ENCODE assay signal across 1 fruit fly cellular context in genomic region chr3R:8896740-8897139, dm6.
A peak's percentile ranks its signal among the peaks of the same experiment; 100 is the strongest.
TF ChIP-seq lines count a peak whose summit lies in the region.

No protein-coding gene starts in this region.

TF ChIP-seq in whole organism, embryonic, 481 proteins besides CTCF, POLR2A, EP300 and RAD21 (continued from another document and continues in another):
- peak; percentile 65 to 83 for TF ChIP-seq Hr51 (GFP tag; optimal IDR thresholded peaks at IDR 0.05; lab: Kevin White, UChicago)
- TF ChIP-seq gcm (GFP tag; optimal IDR thresholded peaks at IDR 0.05; lab: Kevin White, UChicago), result peak; percentile 56
- TF ChIP-seq CG10431 (GFP tag; optimal IDR thresholded peaks at IDR 0.05; lab: Kevin White, UChicago), result no peak
- peak; percentile 69; the same call in 1 of the 2 replicates for TF ChIP-seq Atf6 (GFP tag; IDR thresholded peaks at IDR 0.05; lab: Robert Waterston, UW)
- peak; percentile 68 for TF ChIP-seq CG12391 (tag; optimal IDR thresholded peaks at IDR 0.05; lab: Kevin White, UChicago)
- TF ChIP-seq Gsc (GFP tag; IDR thresholded peaks at IDR 0.05; lab: Robert Waterston, UW), result no peak
- peak; percentile 70 for TF ChIP-seq org-1 (GFP tag; optimal IDR thresholded peaks at IDR 0.05; lab: Kevin White, UChicago)
- TF ChIP-seq Doc2 (GFP tag; IDR thresholded peaks at IDR 0.05; lab: Robert Waterston, UW), result no peak
- TF ChIP-seq al (GFP tag; IDR thresholded peaks at IDR 0.05; lab: Robert Waterston, UW), result peak; percentile 56
- TF ChIP-seq CG14441 (GFP tag; IDR thresholded peaks at IDR 0.05; lab: Robert Waterston, UW), result peak; percentile 71
- TF ChIP-seq CkIIα-i1 (GFP tag; IDR thresholded peaks at IDR 0.05; lab: Robert Waterston, UW), result no peak
- no peak for TF ChIP-seq CG3847 (GFP tag; IDR thresholded peaks at IDR 0.05; lab: Robert Waterston, UW)
- peak; percentile 70 for TF ChIP-seq BtbVII (GFP tag; optimal IDR thresholded peaks at IDR 0.05; lab: Kevin White, UChicago)
- no peak for TF ChIP-seq tna (GFP tag; IDR thresholded peaks at IDR 0.05; lab: Robert Waterston, UW; ENCODE audit: partially characterized antibody)
- TF ChIP-seq Usf (GFP tag; optimal IDR thresholded peaks at IDR 0.05; lab: Kevin White, UChicago), result no peak
- TF ChIP-seq abd-A (tag; optimal IDR thresholded peaks at IDR 0.05; lab: Kevin White, UChicago), result no peak
- no peak for TF ChIP-seq ac (GFP tag; optimal IDR thresholded peaks at IDR 0.05; lab: Kevin White, UChicago)
- peak; percentile 72 for TF ChIP-seq CG7556 (GFP tag; optimal IDR thresholded peaks at IDR 0.05; lab: Kevin White, UChicago)
- TF ChIP-seq trh (GFP tag; optimal IDR thresholded peaks at IDR 0.05; lab: Kevin White, UChicago), result no peak
- no peak for TF ChIP-seq Hmx (GFP tag; optimal IDR thresholded peaks at IDR 0.05; lab: Kevin White, UChicago)
- peak; percentile 64 for TF ChIP-seq HLH54F (GFP tag; optimal IDR thresholded peaks at IDR 0.05; lab: Kevin White, UChicago)
- TF ChIP-seq emc (GFP tag; optimal IDR thresholded peaks at IDR 0.05; lab: Kevin White, UChicago), result peak; percentile 4
- no peak for TF ChIP-seq Trl (optimal IDR thresholded peaks at IDR 0.05; lab: Kevin White, UChicago)
- peak; percentile 77 for TF ChIP-seq Trl (GFP tag; optimal IDR thresholded peaks at IDR 0.05; lab: Kevin White, UChicago)
- TF ChIP-seq Opbp (GFP tag; IDR thresholded peaks at IDR 0.05; lab: Robert Waterston, UW; ENCODE audit: partially characterized antibody), result no peak
- peak; percentile 38 for TF ChIP-seq CG15011 (GFP tag; optimal IDR thresholded peaks at IDR 0.05; lab: Kevin White, UChicago)
- no peak for TF ChIP-seq CG4854 (GFP tag; optimal IDR thresholded peaks at IDR 0.05; lab: Kevin White, UChicago)
- TF ChIP-seq CG8359 (GFP tag; optimal IDR thresholded peaks at IDR 0.05; lab: Kevin White, UChicago; ENCODE audit: borderline replicate concordance), result no peak
- TF ChIP-seq yki (optimal IDR thresholded peaks at IDR 0.05; lab: Kevin White, UChicago), result no peak
- TF ChIP-seq stwl (tag; optimal IDR thresholded peaks at IDR 0.05; lab: Kevin White, UChicago), result no peak
- peak; percentile 69 for TF ChIP-seq fd96Cb (tag; optimal IDR thresholded peaks at IDR 0.05; lab: Kevin White, UChicago)
- TF ChIP-seq tup (GFP tag; optimal IDR thresholded peaks at IDR 0.05; lab: Kevin White, UChicago), result no peak
- peak; percentile 29 for TF ChIP-seq CG10462 (GFP tag; optimal IDR thresholded peaks at IDR 0.05; lab: Kevin White, UChicago)
- TF ChIP-seq Dref (GFP tag; IDR thresholded peaks at IDR 0.05; lab: Robert Waterston, UW), result no peak
- TF ChIP-seq ind (GFP tag; optimal IDR thresholded peaks at IDR 0.05; lab: Kevin White, UChicago), result peak; percentile 68
- no peak for TF ChIP-seq HLHmδ (GFP tag; optimal IDR thresholded peaks at IDR 0.05; lab: Kevin White, UChicago)
- TF ChIP-seq CG10147 (GFP tag; optimal IDR thresholded peaks at IDR 0.05; lab: Kevin White, UChicago), result peak; percentile 63
- TF ChIP-seq gsb-n (tag; optimal IDR thresholded peaks at IDR 0.05; lab: Kevin White, UChicago), result peak; percentile 38
- peak; percentile 49 for TF ChIP-seq CG6813 (GFP tag; optimal IDR thresholded peaks at IDR 0.05; lab: Kevin White, UChicago)
- TF ChIP-seq bsh (GFP tag; optimal IDR thresholded peaks at IDR 0.05; lab: Kevin White, UChicago), result peak; percentile 29 to 76
- TF ChIP-seq CG9876 (GFP tag; optimal IDR thresholded peaks at IDR 0.05; lab: Kevin White, UChicago), result peak; percentile 53
- no peak for TF ChIP-seq pita (GFP tag; optimal IDR thresholded peaks at IDR 0.05; lab: Kevin White, UChicago)
- TF ChIP-seq CG10654 (GFP tag; optimal IDR thresholded peaks at IDR 0.05; lab: Kevin White, UChicago), result peak; percentile 21
- no peak for TF ChIP-seq MBD-R2 (GFP tag; IDR thresholded peaks at IDR 0.05; lab: Robert Waterston, UW)
- TF ChIP-seq zf30C (GFP tag; optimal IDR thresholded peaks at IDR 0.05; lab: Kevin White, UChicago), result peak; percentile 73
- peak; percentile 74 for TF ChIP-seq Sox102F (GFP tag; optimal IDR thresholded peaks at IDR 0.05; lab: Kevin White, UChicago)
- peak; percentile 56 for TF ChIP-seq Six4 (GFP tag; optimal IDR thresholded peaks at IDR 0.05; lab: Kevin White, UChicago)
- TF ChIP-seq CG12104 (GFP tag; optimal IDR thresholded peaks at IDR 0.05; lab: Kevin White, UChicago), result peak; percentile 40
- TF ChIP-seq rib (GFP tag; IDR thresholded peaks at IDR 0.05; lab: Robert Waterston, UW), result no peak
- TF ChIP-seq seq (GFP tag; IDR thresholded peaks at IDR 0.05; lab: Robert Waterston, UW), result peak; percentile 70
- TF ChIP-seq CG16863 (GFP tag; optimal IDR thresholded peaks at IDR 0.05; lab: Kevin White, UChicago), result peak; percentile 74
- TF ChIP-seq Jarid2 (GFP tag; optimal IDR thresholded peaks at IDR 0.05; lab: Kevin White, UChicago), result peak; percentile 14
- peak; percentile 65 for TF ChIP-seq NC2β (GFP tag; optimal IDR thresholded peaks at IDR 0.05; lab: Kevin White, UChicago)
- TF ChIP-seq CG12299 (tag; optimal IDR thresholded peaks at IDR 0.05; lab: Kevin White, UChicago), result peak; percentile 29
- TF ChIP-seq ham (GFP tag; IDR thresholded peaks at IDR 0.05; lab: Robert Waterston, UW), result no peak
- TF ChIP-seq tin (GFP tag; optimal IDR thresholded peaks at IDR 0.05; lab: Kevin White, UChicago), result peak; percentile 41
- no peak for TF ChIP-seq Bgb (GFP tag; IDR thresholded peaks at IDR 0.05; lab: Robert Waterston, UW; ENCODE audit: partially characterized antibody)
- TF ChIP-seq Xrp1 (GFP tag; IDR thresholded peaks at IDR 0.05; lab: Robert Waterston, UW), result peak; percentile 63; the same call in 1 of the 2 replicates
- peak; percentile 53 for TF ChIP-seq Vsx1 (GFP tag; optimal IDR thresholded peaks at IDR 0.05; lab: Kevin White, UChicago)
- TF ChIP-seq salm (tag; optimal IDR thresholded peaks at IDR 0.05; lab: Kevin White, UChicago), result peak; percentile 59
- TF ChIP-seq D (optimal IDR thresholded peaks at IDR 0.05; lab: Kevin White, UChicago), result no peak
- TF ChIP-seq D (GFP tag; optimal IDR thresholded peaks at IDR 0.05; lab: Kevin White, UChicago), result peak; percentile 22
- peak; percentile 71 for TF ChIP-seq nmo (GFP tag; optimal IDR thresholded peaks at IDR 0.05; lab: Kevin White, UChicago)
- no peak for TF ChIP-seq schlank (tag; optimal IDR thresholded peaks at IDR 0.05; lab: Kevin White, UChicago)
- TF ChIP-seq sens-2 (GFP tag; IDR thresholded peaks at IDR 0.05; lab: Robert Waterston, UW), result 0 out of 2 replicates have a peak, but pooled peaks have one; percentile 10
- TF ChIP-seq fd102C (GFP tag; optimal IDR thresholded peaks at IDR 0.05; lab: Kevin White, UChicago), result no peak
- peak; percentile 66 for TF ChIP-seq Antp (GFP tag; optimal IDR thresholded peaks at IDR 0.05; lab: Kevin White, UChicago)
- TF ChIP-seq CG8089 (GFP tag; optimal IDR thresholded peaks at IDR 0.05; lab: Kevin White, UChicago), result peak; percentile 29
- TF ChIP-seq CG12659 (GFP tag; optimal IDR thresholded peaks at IDR 0.05; lab: Kevin White, UChicago), result peak; percentile 63
- no peak for TF ChIP-seq MTF-1 (GFP tag; optimal IDR thresholded peaks at IDR 0.05; lab: Kevin White, UChicago; ENCODE audit: borderline replicate concordance)
- TF ChIP-seq NFAT (GFP tag; IDR thresholded peaks at IDR 0.05; lab: Robert Waterston, UW), result no peak
- no peak for TF ChIP-seq CG7987 (GFP tag; optimal IDR thresholded peaks at IDR 0.05; lab: Kevin White, UChicago)
- peak; percentile 62 for TF ChIP-seq CG12236 (GFP tag; optimal IDR thresholded peaks at IDR 0.05; lab: Kevin White, UChicago)
- no peak for TF ChIP-seq CG9215 (GFP tag; IDR thresholded peaks at IDR 0.05; lab: Robert Waterston, UW)
- TF ChIP-seq Sin3A (optimal IDR thresholded peaks at IDR 0.05; lab: Kevin White, UChicago), result no peak
- TF ChIP-seq Dad (GFP tag; optimal IDR thresholded peaks at IDR 0.05; lab: Kevin White, UChicago), result peak; percentile 21
- TF ChIP-seq CG10274 (GFP tag; optimal IDR thresholded peaks at IDR 0.05; lab: Kevin White, UChicago), result peak; percentile 5
- no peak for TF ChIP-seq mld (GFP tag; IDR thresholded peaks at IDR 0.05; lab: Robert Waterston, UW; ENCODE audit: partially characterized antibody)
- no peak for TF ChIP-seq CG6791 (GFP tag; IDR thresholded peaks at IDR 0.05; lab: Robert Waterston, UW; ENCODE audit: partially characterized antibody)
- TF ChIP-seq CG42726 (GFP tag; IDR thresholded peaks at IDR 0.05; lab: Robert Waterston, UW; ENCODE audit: partially characterized antibody), result no peak
- TF ChIP-seq fru (optimal IDR thresholded peaks at IDR 0.05; lab: Kevin White, UChicago), result no peak
- no peak for TF ChIP-seq Dip2 (GFP tag; IDR thresholded peaks at IDR 0.05; lab: Robert Waterston, UW)
- peak; percentile 35 for TF ChIP-seq ewg (GFP tag; optimal IDR thresholded peaks at IDR 0.05; lab: Kevin White, UChicago)
- TF ChIP-seq CG8478 (optimal IDR thresholded peaks at IDR 0.05; lab: Kevin White, UChicago), result no peak
- TF ChIP-seq dan (GFP tag; IDR thresholded peaks at IDR 0.05; lab: Robert Waterston, UW), result no peak
- peak; percentile 50 for TF ChIP-seq CG9727 (GFP tag; optimal IDR thresholded peaks at IDR 0.05; lab: Kevin White, UChicago)
- no peak for TF ChIP-seq CG11247 (GFP tag; IDR thresholded peaks at IDR 0.05; lab: Robert Waterston, UW)
- TF ChIP-seq CG12744 (GFP tag; optimal IDR thresholded peaks at IDR 0.05; lab: Kevin White, UChicago), result peak; percentile 34
- no peak for TF ChIP-seq bigmax (GFP tag; optimal IDR thresholded peaks at IDR 0.05; lab: Kevin White, UChicago)
- TF ChIP-seq mirr (GFP tag; optimal IDR thresholded peaks at IDR 0.05; lab: Kevin White, UChicago), result peak; percentile 7
- no peak for TF ChIP-seq TFAM (GFP tag; optimal IDR thresholded peaks at IDR 0.05; lab: Kevin White, UChicago)
- peak; percentile 24 for TF ChIP-seq CG16815 (GFP tag; optimal IDR thresholded peaks at IDR 0.05; lab: Kevin White, UChicago)
- TF ChIP-seq CG4404 (GFP tag; IDR thresholded peaks at IDR 0.05; lab: Robert Waterston, UW), result no peak
- no peak for TF ChIP-seq insv (GFP tag; optimal IDR thresholded peaks at IDR 0.05; lab: Kevin White, UChicago)
- peak; percentile 52 for TF ChIP-seq Ssrp (tag; optimal IDR thresholded peaks at IDR 0.05; lab: Kevin White, UChicago)
- TF ChIP-seq lola (GFP tag; optimal IDR thresholded peaks at IDR 0.05; lab: Kevin White, UChicago), result peak in 1 of 3 experiments; percentile 59
- TF ChIP-seq repo (GFP tag; optimal IDR thresholded peaks at IDR 0.05; lab: Kevin White, UChicago), result peak; percentile 31
- peak; percentile 77 for TF ChIP-seq her (GFP tag; optimal IDR thresholded peaks at IDR 0.05; lab: Kevin White, UChicago)
- no peak for TF ChIP-seq Neu2 (GFP tag; optimal IDR thresholded peaks at IDR 0.05; lab: Kevin White, UChicago; ENCODE audit: borderline replicate concordance)
- no peak for TF ChIP-seq CG11723 (GFP tag; optimal IDR thresholded peaks at IDR 0.05; lab: Kevin White, UChicago)
- TF ChIP-seq H2.0 (GFP tag; IDR thresholded peaks at IDR 0.05; lab: Robert Waterston, UW), result peak; percentile 33; the same call in 1 of the 2 replicates
- peak; percentile 12 for TF ChIP-seq CG1647 (GFP tag; optimal IDR thresholded peaks at IDR 0.05; lab: Kevin White, UChicago)
- peak; percentile 67 for TF ChIP-seq Ptx1 (GFP tag; IDR thresholded peaks at IDR 0.05; lab: Robert Waterston, UW)
- peak; percentile 72 for TF ChIP-seq CG13624 (GFP tag; optimal IDR thresholded peaks at IDR 0.05; lab: Kevin White, UChicago)
- TF ChIP-seq trem (tag; optimal IDR thresholded peaks at IDR 0.05; lab: Kevin White, UChicago), result peak; percentile 15
- TF ChIP-seq Ada2b (GFP tag; IDR thresholded peaks at IDR 0.05; lab: Robert Waterston, UW), result peak; percentile 72
- peak; percentile 68 for TF ChIP-seq CG2712 (tag; optimal IDR thresholded peaks at IDR 0.05; lab: Kevin White, UChicago)
- TF ChIP-seq sr (GFP tag; IDR thresholded peaks at IDR 0.05; lab: Robert Waterston, UW), result no peak
- TF ChIP-seq klu (GFP tag; IDR thresholded peaks at IDR 0.05; lab: Robert Waterston, UW), result peak; percentile 35; the same call in 1 of the 2 replicates
- peak; percentile 23 for TF ChIP-seq gro (GFP tag; optimal IDR thresholded peaks at IDR 0.05; lab: Kevin White, UChicago)
- TF ChIP-seq CG12769 (tag; optimal IDR thresholded peaks at IDR 0.05; lab: Kevin White, UChicago), result peak; percentile 74
- TF ChIP-seq crol (GFP tag; IDR thresholded peaks at IDR 0.05; lab: Robert Waterston, UW), result peak; percentile 1; the same call in 1 of the 2 replicates
- TF ChIP-seq Max (GFP tag; optimal IDR thresholded peaks at IDR 0.05; lab: Kevin White, UChicago), result peak; percentile 38
- no peak for TF ChIP-seq CG13894 (tag; optimal IDR thresholded peaks at IDR 0.05; lab: Kevin White, UChicago)
- no peak for TF ChIP-seq gce (GFP tag; IDR thresholded peaks at IDR 0.05; lab: Robert Waterston, UW)
- peak in 1 of 2 experiments; percentile 62 for TF ChIP-seq Eip74EF (GFP tag; optimal IDR thresholded peaks at IDR 0.05; lab: Kevin White, UChicago)
- TF ChIP-seq Chrac-16 (GFP tag; optimal IDR thresholded peaks at IDR 0.05; lab: Kevin White, UChicago), result peak; percentile 50
- peak; percentile 43 for TF ChIP-seq CG1792 (GFP tag; optimal IDR thresholded peaks at IDR 0.05; lab: Kevin White, UChicago)
- no peak for TF ChIP-seq lov (optimal IDR thresholded peaks at IDR 0.05; lab: Kevin White, UChicago)
- 0 out of 3 replicates have a peak, but pooled peaks have one; percentile 11 for TF ChIP-seq lov (GFP tag; IDR thresholded peaks at IDR 0.05; lab: Robert Waterston, UW)
- TF ChIP-seq Hmr (GFP tag; optimal IDR thresholded peaks at IDR 0.05; lab: Kevin White, UChicago), result peak; percentile 69
- peak; percentile 41 for TF ChIP-seq CG4282 (GFP tag; optimal IDR thresholded peaks at IDR 0.05; lab: Kevin White, UChicago)
- TF ChIP-seq CG12219 (GFP tag; optimal IDR thresholded peaks at IDR 0.05; lab: Kevin White, UChicago), result peak; percentile 68
- TF ChIP-seq Nf-YB (GFP tag; optimal IDR thresholded peaks at IDR 0.05; lab: Kevin White, UChicago), result peak; percentile 30
- TF ChIP-seq Atf-2 (GFP tag; optimal IDR thresholded peaks at IDR 0.05; lab: Kevin White, UChicago), result peak; percentile 33
- TF ChIP-seq Abd-B (GFP tag; optimal IDR thresholded peaks at IDR 0.05; lab: Kevin White, UChicago), result peak; percentile 26
- TF ChIP-seq CG1832 (GFP tag; optimal IDR thresholded peaks at IDR 0.05; lab: Kevin White, UChicago), result no peak
- no peak for TF ChIP-seq gt (GFP tag; IDR thresholded peaks at IDR 0.05; lab: Robert Waterston, UW)
- no peak for TF ChIP-seq h (optimal IDR thresholded peaks at IDR 0.05; lab: Kevin White, UChicago)
- TF ChIP-seq CG34376 (GFP tag; optimal IDR thresholded peaks at IDR 0.05; lab: Kevin White, UChicago), result no peak
- TF ChIP-seq CG3281 (GFP tag; optimal IDR thresholded peaks at IDR 0.05; lab: Kevin White, UChicago), result peak; percentile 69
- TF ChIP-seq Deaf1 (tag; optimal IDR thresholded peaks at IDR 0.05; lab: Kevin White, UChicago), result peak; percentile 74
- TF ChIP-seq psq (GFP tag; optimal IDR thresholded peaks at IDR 0.05; lab: Kevin White, UChicago), result no peak
